Worm (Caenorhabditis elegans) whole organism, L4/young adult: ENCODE results near the gene R04F11.5.

Experiments
- W03F9.2 ChIP-seq: fragments of 150-350 bp; optimal IDR thresholded peaks from 2 replicates; lab custom pipeline; 2014; ENCODE audit warnings: missing biosample characterization, missing genetic modification characterization
- dao-5 ChIP-seq: sonication (generic microtip); optimal IDR thresholded peaks from 2 replicates; lab custom pipeline; 2016; ENCODE audit warnings: missing genotype, missing genetic modification characterization, moderate library complexity, missing compliant biosample characterization

DNA sequence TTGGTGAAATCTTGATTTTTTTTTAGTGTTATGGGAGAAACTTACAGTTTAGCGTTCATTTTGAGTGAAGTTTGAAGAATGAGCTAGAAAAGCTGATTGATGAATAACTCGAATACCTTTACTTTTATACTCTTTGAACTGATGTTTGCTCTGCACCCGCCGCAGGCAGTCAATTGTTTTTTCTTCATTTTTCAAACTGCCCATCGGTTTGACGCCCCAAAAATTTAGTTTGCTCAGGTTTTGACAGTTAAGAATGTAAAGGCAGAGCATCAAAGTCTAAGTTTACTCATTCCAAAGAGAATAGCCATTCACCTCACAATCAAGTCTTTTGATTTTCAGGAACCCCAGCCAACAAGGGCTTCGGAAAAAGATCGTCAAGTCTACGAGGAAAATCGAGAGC lies 43.8 kb upstream of the R04F11.5 start, which contains the start of gene fipr-1:
- no peak for TF ChIP-seq W03F9.2 (tag; lab: Kevin White, UChicago)
- no peak for TF ChIP-seq dao-5
